Fruit fly (Drosophila melanogaster): Measurements from ENCODE around the gene REPTOR-BP.

The REPTOR-BP gene

DNA sequence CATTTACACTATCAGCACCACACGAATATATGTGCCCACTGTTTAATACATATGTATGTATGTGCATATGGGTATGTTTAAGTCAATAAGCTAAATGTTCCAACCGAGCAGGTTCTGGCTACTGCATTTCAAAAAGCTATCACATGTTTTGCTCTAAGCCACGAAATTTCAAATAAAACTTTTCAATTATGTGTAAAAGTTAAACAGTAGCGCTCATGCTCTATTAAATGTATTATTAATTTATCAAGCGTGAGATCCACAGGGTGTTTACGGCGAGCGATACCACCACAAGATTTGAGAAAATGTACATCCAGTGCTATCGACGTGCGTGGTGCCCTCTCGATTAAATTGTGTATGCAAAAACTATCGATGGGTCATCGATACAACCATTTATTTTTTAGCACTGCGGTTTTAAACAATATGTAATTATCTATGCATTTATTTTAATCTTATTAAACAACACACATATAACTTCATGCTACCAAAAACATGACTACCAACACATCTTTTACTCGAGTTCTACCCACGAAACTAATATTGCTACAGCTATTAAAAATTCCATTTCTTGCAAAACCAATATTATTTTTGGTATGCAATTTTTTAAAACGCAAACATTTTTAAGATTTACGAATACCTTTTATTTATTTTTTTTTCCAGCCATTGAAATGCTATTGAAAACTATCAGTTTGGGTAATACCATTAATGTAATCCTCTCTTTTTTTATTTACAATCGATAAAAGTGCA is 3.0 kb upstream of the REPTOR-BP start, which contains the start of gene Pten (continued):
- TF ChIP-seq CG4424 (GFP tag; optimal IDR thresholded peaks at IDR 0.05) (peak; percentile 82), unc-4 (GFP tag; IDR thresholded peaks at IDR 0.05; ENCODE audit: partially characterized antibody) (peak; percentile 75), Hmx (GFP tag; optimal IDR thresholded peaks at IDR 0.05) (peak; percentile 41), bowl (GFP tag; IDR thresholded peaks at IDR 0.05) (no peak), gfzf (GFP tag; optimal IDR thresholded peaks at IDR 0.05) (peak; percentile 10), BtbVII (GFP tag; optimal IDR thresholded peaks at IDR 0.05) (peak; percentile 38), CG3407 (GFP tag; optimal IDR thresholded peaks at IDR 0.05) (no peak), dmrt11E (tag; optimal IDR thresholded peaks at IDR 0.05) (peak; percentile 68), HLH54F (GFP tag; optimal IDR thresholded peaks at IDR 0.05) (peak; percentile 51), Dref (GFP tag; IDR thresholded peaks at IDR 0.05) (peak; percentile 97), pfk (GFP tag; optimal IDR thresholded peaks at IDR 0.05) (peak; percentile 61), CHES-1-like (GFP tag; optimal IDR thresholded peaks at IDR 0.05) (peak; percentile 29), Six4 (GFP tag; optimal IDR thresholded peaks at IDR 0.05) (peak; percentile 42), mam (GFP tag; optimal IDR thresholded peaks at IDR 0.05) (peak; percentile 74), CG30403 (GFP tag; optimal IDR thresholded peaks at IDR 0.05) (peak; percentile 79), pum (GFP tag; optimal IDR thresholded peaks at IDR 0.05) (peak; percentile 60), CG4707 (GFP tag; optimal IDR thresholded peaks at IDR 0.05) (peak; percentile 61), sug (tag; optimal IDR thresholded peaks at IDR 0.05) (peak; percentile 57), CG32532 (GFP tag; IDR thresholded peaks at IDR 0.05) (peak; percentile 62; the same call in 1 of the 2 replicates), CG17829 (tag; optimal IDR thresholded peaks at IDR 0.05) (peak; percentile 82), CG6689 (GFP tag; IDR thresholded peaks at IDR 0.05) (peak; percentile 75), CG17359 (tag; optimal IDR thresholded peaks at IDR 0.05) (peak; percentile 80), bab2 (GFP tag; optimal IDR thresholded peaks at IDR 0.05) (peak; percentile 61), ab (GFP tag; optimal IDR thresholded peaks at IDR 0.05) (no peak), CG14441 (GFP tag; IDR thresholded peaks at IDR 0.05) (no peak), Ets97D (GFP tag; optimal IDR thresholded peaks at IDR 0.05) (peak; percentile 69), dati (GFP tag; IDR thresholded peaks at IDR 0.05) (no peak), CG15269 (tag; optimal IDR thresholded peaks at IDR 0.05) (no peak), Jarid2 (GFP tag; optimal IDR thresholded peaks at IDR 0.05) (no peak), zf30C (GFP tag; optimal IDR thresholded peaks at IDR 0.05) (no peak), jumu (GFP tag; optimal IDR thresholded peaks at IDR 0.05) (peak; percentile 64), CG31441 (GFP tag; IDR thresholded peaks at IDR 0.05) (no peak), CG7556 (GFP tag; optimal IDR thresholded peaks at IDR 0.05) (peak; percentile 61), gce (GFP tag; IDR thresholded peaks at IDR 0.05) (no peak), CG1832 (GFP tag; optimal IDR thresholded peaks at IDR 0.05) (no peak), CG34224 (GFP tag; IDR thresholded peaks at IDR 0.05; ENCODE audit: partially characterized antibody) (peak; percentile 80), dpn (GFP tag; optimal IDR thresholded peaks at IDR 0.05) (peak; percentile 63 to 76), fu2 (GFP tag; optimal IDR thresholded peaks at IDR 0.05) (peak; percentile 61), Dp (GFP tag; optimal IDR thresholded peaks at IDR 0.05) (peak; percentile 28), eyg (GFP tag; optimal IDR thresholded peaks at IDR 0.05) (peak; percentile 43), Dfd (GFP tag; optimal IDR thresholded peaks at IDR 0.05) (no peak), Hsf (GFP tag; optimal IDR thresholded peaks at IDR 0.05) (peak; percentile 63), CG17186 (GFP tag; optimal IDR thresholded peaks at IDR 0.05) (peak; percentile 44), pzg (GFP tag; optimal IDR thresholded peaks at IDR 0.05) (peak; percentile 83), hth (optimal IDR thresholded peaks at IDR 0.05) (no peak), CG34422 (GFP tag; IDR thresholded peaks at IDR 0.05) (0 out of 3 replicates have a peak, but pooled peaks have one; percentile 19), wek (GFP tag; optimal IDR thresholded peaks at IDR 0.05) (peak; percentile 68), klu (GFP tag; IDR thresholded peaks at IDR 0.05) (no peak), CG2129 (GFP tag; IDR thresholded peaks at IDR 0.05; ENCODE audit: partially characterized antibody) (peak; percentile 73), repo (GFP tag; optimal IDR thresholded peaks at IDR 0.05) (peak; percentile 42)
